Fruit fly (Drosophila melanogaster) whole organism, embryonic: ENCODE results near the gene Dh31.

Experiments used
- BtbVII ChIP-seq: fragments of 200-800 bp; sonication (Bioruptor generic); optimal IDR thresholded peaks from 3 replicates; lab custom pipeline; 2017; ENCODE audit warnings: missing biosample characterization, mild to moderate bottlenecking, missing genetic modification characterization
- Bteb2 ChIP-seq: fragments of 200-800 bp; sonication (Bioruptor generic); optimal IDR thresholded peaks from 2 replicates; lab custom pipeline; 2016; ENCODE audit warnings: missing biosample characterization, missing genetic modification characterization
- CG10209 ChIP-seq: fragments of 200-800 bp; sonication (Bioruptor generic); optimal IDR thresholded peaks from 3 replicates; lab custom pipeline; 2017; ENCODE audit warnings: missing biosample characterization, mild to moderate bottlenecking, missing genetic modification characterization, missing genetic modification reagents
- CG10321 ChIP-seq: fragments of 200-800 bp; sonication (Bioruptor generic); IDR thresholded peaks from 2 replicates; pipeline ENCODE4 v1.3.6; 2022; ENCODE audit warnings: missing biosample characterization, missing genetic modification characterization
- CG12104 ChIP-seq: fragments of 200-800 bp; sonication (Bioruptor generic); optimal IDR thresholded peaks from 3 replicates; lab custom pipeline; 2016; ENCODE audit warnings: missing biosample characterization, missing genetic modification characterization
- CG12659 ChIP-seq: fragments of 200-800 bp; sonication (Bioruptor generic); optimal IDR thresholded peaks from 3 replicates; lab custom pipeline; 2017; ENCODE audit warnings: mild to moderate bottlenecking, missing biosample characterization, missing genetic modification reagents, missing genetic modification characterization
- CG13287 ChIP-seq: fragments of 200-800 bp; sonication (Bioruptor generic); IDR thresholded peaks from 2 replicates; pipeline ENCODE4 v1.3.6; 2022; ENCODE audit warnings: missing biosample characterization, missing genetic modification characterization; ENCODE audit not compliant: partially characterized antibody
- CG15073 ChIP-seq: fragments of 200-800 bp; sonication (Bioruptor generic); optimal IDR thresholded peaks from 2 replicates; lab custom pipeline; 2016; ENCODE audit warnings: missing biosample characterization, missing genetic modification characterization
- CG17186 ChIP-seq: fragments of 200-800 bp; sonication (Bioruptor generic); optimal IDR thresholded peaks from 3 replicates; lab custom pipeline; 2017; ENCODE audit warnings: missing biosample characterization, missing genetic modification reagents, missing genetic modification characterization
- CG2116 ChIP-seq: fragments of 200-800 bp; sonication (Bioruptor generic); optimal IDR thresholded peaks from 3 replicates; lab custom pipeline; 2018; ENCODE audit warnings: missing biosample characterization, mild to moderate bottlenecking, missing genetic modification characterization
- CG3281 ChIP-seq: fragments of 200-800 bp; sonication (Bioruptor generic); optimal IDR thresholded peaks from 3 replicates; lab custom pipeline; 2017; ENCODE audit warnings: missing biosample characterization, mild to moderate bottlenecking, missing genetic modification characterization
- CG34376 ChIP-seq: fragments of 200-800 bp; sonication (Bioruptor generic); optimal IDR thresholded peaks from 2 replicates; lab custom pipeline; 2018; ENCODE audit warnings: missing biosample characterization, mild to moderate bottlenecking, missing genetic modification characterization
- CG34422 ChIP-seq: fragments of 200-800 bp; sonication (Bioruptor generic); IDR thresholded peaks from 3 replicates; pipeline ENCODE4 v1.3.6; 2022; ENCODE audit warnings: missing biosample characterization, missing genetic modification characterization
- CG7556 ChIP-seq: fragments of 200-800 bp; sonication (Bioruptor generic); optimal IDR thresholded peaks from 2 replicates; lab custom pipeline; 2017; ENCODE audit warnings: missing biosample characterization, mild to moderate bottlenecking, missing genetic modification characterization
- CG8089 ChIP-seq: fragments of 200-800 bp; sonication (Bioruptor generic); optimal IDR thresholded peaks from 3 replicates; lab custom pipeline; 2016; ENCODE audit warnings: missing biosample characterization, missing genetic modification characterization
- Dad ChIP-seq: fragments of 200-800 bp; sonication (Bioruptor generic); optimal IDR thresholded peaks from 3 replicates; lab custom pipeline; 2016; ENCODE audit warnings: missing biosample characterization, missing genetic modification characterization
- Doc3 ChIP-seq: fragments of 200-800 bp; sonication (Bioruptor generic); IDR thresholded peaks from 3 replicates; pipeline ENCODE4 v1.3.6; 2022; ENCODE audit warnings: missing biosample characterization, missing genetic modification characterization; ENCODE audit not compliant: partially characterized antibody
- ERR ChIP-seq: fragments of 200-800 bp; sonication (Bioruptor generic); optimal IDR thresholded peaks from 2 replicates; lab custom pipeline; 2016; ENCODE audit warnings: missing biosample characterization, missing genetic modification characterization
- Ets97D ChIP-seq: fragments of 200-800 bp; sonication (Bioruptor generic); optimal IDR thresholded peaks from 3 replicates; lab custom pipeline; 2016; ENCODE audit warnings: missing biosample characterization, missing genetic modification characterization
- Hand ChIP-seq: fragments of 200-800 bp; sonication (Bioruptor generic); optimal IDR thresholded peaks from 2 replicates; lab custom pipeline; 2017; ENCODE audit warnings: mild to moderate bottlenecking, missing biosample characterization, missing genetic modification reagents, missing genetic modification characterization
- Hr3 ChIP-seq: fragments of 200-800 bp; sonication (Bioruptor generic); optimal IDR thresholded peaks from 3 replicates; lab custom pipeline; 2016; ENCODE audit warnings: missing biosample characterization, missing genetic modification characterization
- Hsf ChIP-seq: fragments of 200-800 bp; sonication (Bioruptor generic); optimal IDR thresholded peaks from 3 replicates; lab custom pipeline; 2016; ENCODE audit warnings: missing biosample characterization, missing genetic modification characterization
- Lhr ChIP-seq: fragments of 200-800 bp; sonication (Bioruptor generic); optimal IDR thresholded peaks from 3 replicates; lab custom pipeline; 2017; ENCODE audit warnings: mild to moderate bottlenecking, missing biosample characterization, missing genetic modification reagents, missing genetic modification characterization
- Med ChIP-seq: fragments of 200-800 bp; sonication (Bioruptor generic); peaks from one replicate; lab custom pipeline; 2016; ENCODE audit warnings: missing biosample characterization, missing genetic modification characterization, mild to moderate bottlenecking, inconsistent platforms, moderate library complexity
- Oaz ChIP-seq: fragments of 200-800 bp; sonication (Bioruptor generic); IDR thresholded peaks from 2 replicates; pipeline ENCODE4 v1.3.6; 2022; ENCODE audit warnings: missing biosample characterization, missing genetic modification characterization
- Ravus ChIP-seq: fragments of 200-800 bp; sonication (Bioruptor generic); IDR thresholded peaks from 2 replicates; pipeline ENCODE4 v1.3.6; 2022; ENCODE audit warnings: missing biosample characterization, missing genetic modification characterization
- Spps ChIP-seq: fragments of 200-800 bp; sonication (Bioruptor generic); optimal IDR thresholded peaks from 2 replicates; lab custom pipeline; 2018; ENCODE audit warnings: missing biosample characterization, mild to moderate bottlenecking, missing genetic modification characterization
- Ssrp ChIP-seq: fragments of 200-800 bp; sonication (Bioruptor generic); optimal IDR thresholded peaks from 2 replicates; lab custom pipeline; 2018; ENCODE audit warnings: missing biosample characterization, mild to moderate bottlenecking, missing genetic modification characterization, moderate library complexity
- Vsx1 ChIP-seq: fragments of 200-800 bp; sonication (Bioruptor generic); optimal IDR thresholded peaks from 2 replicates; lab custom pipeline; 2017; ENCODE audit warnings: missing biosample characterization, mild to moderate bottlenecking, missing genetic modification characterization, missing genetic modification reagents
- ash1 ChIP-seq: fragments of 200-800 bp; sonication (Bioruptor generic); optimal IDR thresholded peaks from 2 replicates; lab custom pipeline; 2018; ENCODE audit warnings: missing biosample characterization, mild to moderate bottlenecking, missing genetic modification characterization
- caup ChIP-seq: fragments of 200-800 bp; sonication (Bioruptor generic); optimal IDR thresholded peaks from 3 replicates; lab custom pipeline; 2017; ENCODE audit warnings: missing biosample characterization, mild to moderate bottlenecking, missing genetic modification characterization, moderate library complexity; ENCODE audit not compliant: severe bottlenecking
- corto ChIP-seq: fragments of 200-800 bp; sonication (Bioruptor generic); optimal IDR thresholded peaks from 2 replicates; lab custom pipeline; 2016; ENCODE audit warnings: missing biosample characterization, mild to moderate bottlenecking, missing genetic modification characterization, moderate library complexity
- da ChIP-seq: fragments of 200-800 bp; sonication (Bioruptor generic); optimal IDR thresholded peaks from 2 replicates; lab custom pipeline; 2016; ENCODE audit warnings: missing biosample characterization, missing genetic modification characterization
- disco-r ChIP-seq: fragments of 200-800 bp; sonication (Bioruptor generic); optimal IDR thresholded peaks from 2 replicates; lab custom pipeline; 2016; ENCODE audit warnings: missing biosample characterization, missing genetic modification characterization
- dpn ChIP-seq, 2 experiments: fragments of 200-800 bp; sonication (Bioruptor generic); optimal IDR thresholded peaks; 3 replicates each; lab custom pipeline; 2016; ENCODE audit warnings: missing biosample characterization in 2 of 2, missing genetic modification characterization in 2 of 2
- dysf ChIP-seq: fragments of 200-800 bp; sonication (Bioruptor generic); IDR thresholded peaks from 3 replicates; pipeline ENCODE4 v1.3.6; 2022; ENCODE audit warnings: missing biosample characterization, missing genetic modification characterization
- ftz-f1 ChIP-seq: fragments of 200-800 bp; sonication (Bioruptor generic); optimal IDR thresholded peaks from 2 replicates; lab custom pipeline; 2016; ENCODE audit warnings: missing biosample characterization, missing genetic modification characterization
- gro ChIP-seq: fragments of 200-800 bp; sonication (Bioruptor generic); optimal IDR thresholded peaks from 2 replicates; lab custom pipeline; 2016; ENCODE audit warnings: missing biosample characterization, missing genetic modification characterization
- gsb ChIP-seq: fragments of 200-800 bp; sonication (Bioruptor generic); IDR thresholded peaks from 2 replicates; pipeline ENCODE4 v1.3.6; 2022; ENCODE audit warnings: missing biosample characterization, missing genetic modification characterization
- hkb ChIP-seq, 2 experiments: fragments of 200-800 bp in 1 of 2; fragments of >200 bp in 1 of 2; sonication (Bioruptor generic) in 1 of 2; IDR thresholded peaks in 1 of 2; optimal IDR thresholded peaks in 1 of 2; 2 replicates each; pipeline versions ENCODE4 v1.3.6 to Lab custom; 2017 to 2022; ENCODE audit warnings: missing biosample characterization in 1 of 2, missing genetic modification characterization in 1 of 2
- ind ChIP-seq: fragments of 200-800 bp; sonication (Bioruptor generic); optimal IDR thresholded peaks from 3 replicates; lab custom pipeline; 2016; ENCODE audit warnings: missing biosample characterization, missing genetic modification characterization
- maf-S ChIP-seq: fragments of 200-800 bp; sonication (Bioruptor generic); optimal IDR thresholded peaks from 2 replicates; lab custom pipeline; 2016; ENCODE audit warnings: missing biosample characterization, missing genetic modification characterization
- prd ChIP-seq, 3 experiments: fragments of >200 bp in 2 of 3; fragments of 200-800 bp in 1 of 3; sonication (Bioruptor generic) in 1 of 3; optimal IDR thresholded peaks in 2 of 3; IDR thresholded peaks in 1 of 3; 2 replicates in 2 of 3; 3 replicates in 1 of 3; pipeline versions ENCODE4 v1.3.6 to Lab custom; 2017 to 2022; ENCODE audit warnings: missing biosample characterization in 1 of 3, missing genetic modification characterization in 1 of 3
- salm ChIP-seq: fragments of 200-800 bp; sonication (Bioruptor generic); optimal IDR thresholded peaks from 2 replicates; lab custom pipeline; 2018; ENCODE audit warnings: missing biosample characterization, mild to moderate bottlenecking, missing genetic modification characterization
- slbo ChIP-seq: fragments of 200-800 bp; sonication (Bioruptor generic); IDR thresholded peaks from 2 replicates; pipeline ENCODE4 v1.3.6; 2022; ENCODE audit warnings: missing biosample characterization, missing genetic modification characterization
- tin ChIP-seq: fragments of 200-800 bp; sonication (Bioruptor generic); optimal IDR thresholded peaks from 3 replicates; lab custom pipeline; 2016; ENCODE audit warnings: missing biosample characterization, missing genetic modification characterization
- twi ChIP-seq: fragments of 200-800 bp; optimal IDR thresholded peaks from 2 replicates; lab custom pipeline; 2019; ENCODE audit warnings: missing biosample characterization, mild to moderate bottlenecking, missing genetic modification characterization, moderate library complexity
- z ChIP-seq: fragments of 200-800 bp; sonication (Bioruptor generic); IDR thresholded peaks from 3 replicates; pipeline ENCODE4 v1.3.6; 2022; ENCODE audit warnings: missing biosample characterization, missing genetic modification characterization
- zf30C ChIP-seq: fragments of 200-800 bp; sonication (Bioruptor generic); optimal IDR thresholded peaks from 3 replicates; lab custom pipeline; 2018; ENCODE audit warnings: missing biosample characterization, mild to moderate bottlenecking, missing genetic modification characterization

Dh31 gene

DNA sequence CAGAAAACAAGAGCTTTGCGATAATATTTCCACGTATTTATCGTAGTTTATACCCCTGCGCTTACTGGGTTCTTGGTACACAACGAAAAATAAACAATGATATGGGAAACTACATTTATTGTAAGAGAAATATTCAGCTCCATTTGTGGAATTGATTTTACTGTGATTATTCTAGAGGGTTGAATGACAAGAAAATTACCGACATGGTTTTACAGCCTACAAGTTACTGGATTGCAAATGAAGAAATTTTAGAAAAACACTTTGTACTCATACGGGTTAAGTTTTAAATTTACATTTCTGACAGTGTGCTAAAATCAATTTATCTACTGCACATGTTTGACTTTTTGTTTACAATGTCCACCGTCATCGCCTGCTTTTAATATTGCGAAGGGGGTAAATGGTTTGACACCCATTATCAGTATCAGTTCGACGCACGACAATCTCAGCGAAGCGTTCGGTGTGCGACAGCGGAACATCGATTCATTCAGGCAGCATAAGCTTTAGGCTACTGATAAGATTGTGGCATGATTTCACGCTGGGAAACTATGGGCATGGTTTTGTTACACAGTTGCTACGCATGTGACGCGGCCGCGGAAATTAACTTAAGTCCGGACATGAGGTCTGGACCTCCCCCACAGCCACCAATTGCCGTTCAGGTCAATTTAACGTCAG, 44.7 kb downstream of the Dh31 start (continued):
- TF ChIP-seq CG10321 (no peak), CG34422 (GFP tag; lab: Robert Waterston, UW) (no peak), maf-S (GFP tag; lab: Kevin White, UChicago) (no peak), z (no peak), CG7556 (GFP tag; lab: Kevin White, UChicago) (peak; percentile 5), CG10209 (GFP tag; lab: Kevin White, UChicago) (peak; percentile 33), Dad (no peak), Spps (tag; lab: Kevin White, UChicago) (no peak), twi (tag; lab: Kevin White, UChicago) (no peak), CG8089 (GFP tag; lab: Kevin White, UChicago) (no peak), Oaz (no peak), ind (peak; percentile 17), Ssrp (tag; lab: Kevin White, UChicago) (no peak), dysf (GFP tag; lab: Robert Waterston, UW) (peak; percentile 43; the same call in 1 of the 3 replicates), Hr3 (GFP tag; lab: Kevin White, UChicago) (no peak), Hand (GFP tag; lab: Kevin White, UChicago) (no peak), Ets97D (peak; percentile 8), ftz-f1 (GFP tag; lab: Kevin White, UChicago) (no peak), dpn (GFP tag; optimal IDR thresholded peaks at IDR 0.05; lab: Kevin White, UChicago) (peak; percentile 14 to 25), gro (GFP tag; lab: Kevin White, UChicago) (no peak), hkb (optimal IDR thresholded peaks at IDR 0.05; lab: Kevin White, UChicago) (no peak), hkb (GFP tag; IDR thresholded peaks at IDR 0.05; lab: Robert Waterston, UW) (0 out of 2 replicates have a peak, but pooled peaks have one; percentile 44), CG2116 (no peak), Med (GFP tag; lab: Kevin White, UChicago) (peak; percentile 81), Vsx1 (GFP tag; lab: Kevin White, UChicago) (peak; percentile 3), ERR (GFP tag; lab: Kevin White, UChicago) (no peak), CG3281 (GFP tag; lab: Kevin White, UChicago) (peak; percentile 52), CG12659 (GFP tag; lab: Kevin White, UChicago) (peak; percentile 37), Lhr (GFP tag; lab: Kevin White, UChicago) (no peak), Hsf (GFP tag; lab: Kevin White, UChicago) (peak; percentile 11), disco-r (no peak), CG13287 (GFP tag; lab: Robert Waterston, UW) (no peak), CG12104 (GFP tag; lab: Kevin White, UChicago) (no peak), tin (GFP tag; lab: Kevin White, UChicago) (no peak), zf30C (GFP tag; lab: Kevin White, UChicago) (no peak), caup (peak; percentile 38), Doc3 (GFP tag; lab: Robert Waterston, UW) (no peak), Bteb2 (peak; percentile 24), salm (no peak), corto (GFP tag; lab: Kevin White, UChicago) (no peak), Ravus (GFP tag; lab: Robert Waterston, UW) (no peak), CG17186 (GFP tag; lab: Kevin White, UChicago) (no peak), BtbVII (GFP tag; lab: Kevin White, UChicago) (peak; percentile 21), ash1 (GFP tag; lab: Kevin White, UChicago) (no peak), CG34376 (GFP tag; lab: Kevin White, UChicago) (peak; percentile 85), da (no peak), slbo (GFP tag; lab: Robert Waterston, UW) (no peak), gsb (GFP tag; lab: Robert Waterston, UW) (no peak), CG15073 (GFP tag; lab: Kevin White, UChicago) (no peak), prd (optimal IDR thresholded peaks at IDR 0.05; lab: Kevin White, UChicago) (no peak), prd (GFP tag; IDR thresholded peaks at IDR 0.05; lab: Robert Waterston, UW) (0 out of 3 replicates have a peak, but pooled peaks have one; percentile 18)
